Worm (Caenorhabditis elegans) whole organism, late embryonic: Measurements from ENCODE around the gene hpo-26.

Experiments used
- C38D4.7 ChIP-seq: fragments of 200-800 bp; sonication (Bioruptor generic); optimal IDR thresholded peaks from 2 replicates; lab custom pipeline; 2018; ENCODE audit warnings: mild to moderate bottlenecking, missing genetic modification characterization, moderate library complexity, missing compliant biosample characterization
- K02D7.2 ChIP-seq: sonication (generic microtip); optimal IDR thresholded peaks from 2 replicates; lab custom pipeline; 2017; ENCODE audit warnings: mild to moderate bottlenecking, missing genetic modification characterization, missing compliant biosample characterization
- K09A11.1 ChIP-seq: sonication (generic microtip); optimal IDR thresholded peaks from 2 replicates; lab custom pipeline; 2017; ENCODE audit warnings: antibody characterized with exemption, mild to moderate bottlenecking, missing genetic modification characterization, missing compliant biosample characterization; ENCODE audit not compliant: insufficient read depth
- ceh-14 ChIP-seq: sonication (generic microtip); optimal IDR thresholded peaks from 2 replicates; lab custom pipeline; 2016; ENCODE audit warnings: missing genotype, missing genetic modification characterization, missing compliant biosample characterization
- ceh-18 ChIP-seq: sonication (generic microtip); optimal IDR thresholded peaks from 2 replicates; lab custom pipeline; 2016; ENCODE audit warnings: missing genetic modification characterization, missing compliant biosample characterization
- ceh-19 ChIP-seq: fragments of 200-800 bp; sonication (Bioruptor generic); optimal IDR thresholded peaks from 2 replicates; lab custom pipeline; 2018; ENCODE audit warnings: mild to moderate bottlenecking, missing genetic modification characterization, missing compliant biosample characterization
- ceh-31 ChIP-seq: sonication (generic microtip); optimal IDR thresholded peaks from 2 replicates; lab custom pipeline; 2016; ENCODE audit warnings: missing genetic modification characterization, missing compliant biosample characterization
- ceh-48 ChIP-seq: sonication (generic microtip); optimal IDR thresholded peaks from 2 replicates; lab custom pipeline; 2016; ENCODE audit warnings: missing genetic modification characterization, inconsistent platforms, missing compliant biosample characterization
- ceh-6 ChIP-seq: fragments of 200-800 bp; sonication (Bioruptor generic); optimal IDR thresholded peaks from 2 replicates; lab custom pipeline; 2018; ENCODE audit warnings: mild to moderate bottlenecking, missing genetic modification characterization, missing compliant biosample characterization
- ceh-9 ChIP-seq: sonication (generic microtip); optimal IDR thresholded peaks from 2 replicates; lab custom pipeline; 2016; ENCODE audit warnings: mild to moderate bottlenecking, missing genetic modification characterization, inconsistent platforms, missing compliant biosample characterization
- che-1 ChIP-seq: sonication (generic microtip); optimal IDR thresholded peaks from 2 replicates; lab custom pipeline; 2016; ENCODE audit warnings: mild to moderate bottlenecking, missing genetic modification characterization, missing compliant biosample characterization
- dmd-4 ChIP-seq: sonication (generic microtip); optimal IDR thresholded peaks from 2 replicates; lab custom pipeline; 2016; ENCODE audit warnings: borderline replicate concordance, missing genetic modification characterization, missing compliant biosample characterization
- elt-2 ChIP-seq: sonication (generic microtip); optimal IDR thresholded peaks from 2 replicates; lab custom pipeline; 2016; ENCODE audit warnings: missing genetic modification reagents, missing genetic modification characterization, missing compliant biosample characterization
- ets-4 ChIP-seq: sonication (generic microtip); optimal IDR thresholded peaks from 2 replicates; lab custom pipeline; 2016; ENCODE audit warnings: missing genetic modification characterization, missing compliant biosample characterization
- fkh-6 ChIP-seq: sonication (generic microtip); optimal IDR thresholded peaks from 2 replicates; lab custom pipeline; 2016; ENCODE audit warnings: missing genetic modification characterization, missing compliant biosample characterization
- hlh-13 ChIP-seq: fragments of 200-800 bp; sonication (Bioruptor generic); optimal IDR thresholded peaks from 2 replicates; lab custom pipeline; 2018; ENCODE audit warnings: mild to moderate bottlenecking, missing genetic modification characterization, missing compliant biosample characterization
- lim-6 ChIP-seq: sonication (generic microtip); optimal IDR thresholded peaks from 2 replicates; lab custom pipeline; 2016; ENCODE audit warnings: missing genetic modification characterization, missing compliant biosample characterization
- lin-11 ChIP-seq: fragments of 200-800 bp; sonication (Bioruptor generic); optimal IDR thresholded peaks from 2 replicates; lab custom pipeline; 2018; ENCODE audit warnings: mild to moderate bottlenecking, missing genetic modification characterization, missing compliant biosample characterization
- nhr-11 ChIP-seq: fragments of 150-350 bp; optimal IDR thresholded peaks from 2 replicates; lab custom pipeline; 2014; ENCODE audit warnings: missing biosample characterization, missing genetic modification characterization
- nhr-232 ChIP-seq: sonication (generic microtip); optimal IDR thresholded peaks from 2 replicates; lab custom pipeline; 2016; ENCODE audit warnings: missing genetic modification characterization, missing compliant biosample characterization
- pax-1 ChIP-seq: fragments of 150-350 bp; optimal IDR thresholded peaks from 2 replicates; lab custom pipeline; 2014; ENCODE audit warnings: missing biosample characterization, missing genetic modification characterization
- pha-4 ChIP-seq: fragments of 150-350 bp; optimal IDR thresholded peaks from 2 replicates; lab custom pipeline; 2018; ENCODE audit warnings: missing biosample characterization, missing genetic modification reagents, missing genetic modification characterization
- ref-2 ChIP-seq: sonication (generic microtip); optimal IDR thresholded peaks from 2 replicates; lab custom pipeline; 2016; ENCODE audit warnings: missing genetic modification characterization, missing compliant biosample characterization
- syd-9 ChIP-seq: sonication (generic microtip); optimal IDR thresholded peaks from 2 replicates; lab custom pipeline; 2016; ENCODE audit warnings: mild to moderate bottlenecking, missing genetic modification characterization, moderate library complexity, missing compliant biosample characterization
- tbx-2 ChIP-seq: sonication (generic microtip); optimal IDR thresholded peaks from 2 replicates; lab custom pipeline; 2016; ENCODE audit warnings: missing genetic modification characterization, missing compliant biosample characterization
- unc-3 ChIP-seq, 2 experiments: fragments of 200-800 bp in 1 of 2; sonication (Bioruptor generic) in 1 of 2; sonication (generic microtip) in 1 of 2; conservative IDR thresholded peaks in 1 of 2; optimal IDR thresholded peaks in 1 of 2; 2 replicates each; pipeline versions ENCODE4 v1.3.6 to Lab custom; 2016 to 2022; ENCODE audit warnings: missing compliant biosample characterization in 2 of 2, missing genetic modification characterization in 2 of 2, missing genetic modification reagents in 1 of 2
- unc-42 ChIP-seq: sonication (generic microtip); optimal IDR thresholded peaks from 2 replicates; lab custom pipeline; 2016; ENCODE audit warnings: missing genotype, missing genetic modification characterization, missing compliant biosample characterization
- unc-55 ChIP-seq: sonication (generic microtip); optimal IDR thresholded peaks from 2 replicates; lab custom pipeline; 2017; ENCODE audit warnings: missing biosample characterization, missing genetic modification reagents, missing genetic modification characterization
- zip-5 ChIP-seq: sonication (generic microtip); optimal IDR thresholded peaks from 2 replicates; lab custom pipeline; 2016; ENCODE audit warnings: missing genetic modification characterization, missing compliant biosample characterization
- ztf-16 ChIP-seq: sonication (generic microtip); optimal IDR thresholded peaks from 2 replicates; lab custom pipeline; 2017; ENCODE audit warnings: missing genetic modification characterization, missing compliant biosample characterization

The hpo-26 gene

ce11 chrV:6495353-6495752, 37.5 kb downstream of the hpo-26 start:
- TF ChIP-seq C38D4.7 (GFP tag; lab: Kevin White, UChicago): no peak
- TF ChIP-seq ets-4 (tag; lab: Kevin White, UChicago): no peak
- no peak for TF ChIP-seq syd-9 (tag; lab: Kevin White, UChicago)
- TF ChIP-seq ceh-9 (tag; lab: Kevin White, UChicago): no peak
- no peak for TF ChIP-seq ceh-6 (GFP tag; lab: Kevin White, UChicago)
- TF ChIP-seq ceh-18 (tag; lab: Kevin White, UChicago): no peak
- no peak for TF ChIP-seq fkh-6
- no peak for TF ChIP-seq dmd-4 (tag; lab: Kevin White, UChicago)
- no peak for TF ChIP-seq ceh-48 (tag; lab: Kevin White, UChicago)
- no peak for TF ChIP-seq pax-1
- no peak for TF ChIP-seq che-1 (tag; lab: Kevin White, UChicago)
- no peak for TF ChIP-seq zip-5 (tag; lab: Kevin White, UChicago)
- no peak for TF ChIP-seq nhr-232 (tag; lab: Kevin White, UChicago)

ce11 chrV:6493821-6494220, 39.0 kb downstream of the hpo-26 start, which contains the start of gene cpt-6:
TSS of gene cpt-6 (minus strand) at chrV:6493921.
- peak; percentile 42 for TF ChIP-seq nhr-11 (tag; lab: Kevin White, UChicago)
- no peak for TF ChIP-seq pha-4

ce11 chrV:6492497-6492896, 40.4 kb downstream of the hpo-26 start:
- TF ChIP-seq pha-4 (no peak), elt-2 (peak; percentile 95), lin-11 (tag; lab: Kevin White, UChicago) (no peak), hlh-13 (GFP tag; lab: Kevin White, UChicago) (no peak)

ce11 chrV:6488849-6489248, 44.0 kb downstream of the hpo-26 start, which contains the start of gene lec-10:
TSS of gene lec-10 (minus strand) at chrV:6489120.
- TF ChIP-seq syd-9 (tag; lab: Kevin White, UChicago) (no peak), K09A11.1 (tag; lab: Kevin White, UChicago) (no peak), ets-4 (tag; lab: Kevin White, UChicago) (no peak), zip-5 (tag; lab: Kevin White, UChicago) (no peak), elt-2 (peak; percentile 61), lim-6 (no peak)

- TF ChIP-seq zip-5 (tag; lab: Kevin White, UChicago): no peak
- TF ChIP-seq ztf-16: no peak
- TF ChIP-seq ceh-14 (tag; lab: Kevin White, UChicago): no peak
- no peak for TF ChIP-seq ceh-9 (tag; lab: Kevin White, UChicago)
- no peak for TF ChIP-seq ets-4 (tag; lab: Kevin White, UChicago)
- no peak for TF ChIP-seq unc-55 (GFP tag; lab: Kevin White, UChicago)
- no peak for TF ChIP-seq tbx-2 (tag; lab: Kevin White, UChicago)
- no peak for TF ChIP-seq pax-1
Measured at ce11 chrV:6487878-6488277, 45.0 kb downstream of the hpo-26 start.

- TF ChIP-seq ceh-48 (tag; lab: Kevin White, UChicago): no peak
- peak; percentile 62 for TF ChIP-seq ceh-31 (tag; lab: Kevin White, UChicago)
- TF ChIP-seq unc-3 (GFP tag; conservative IDR thresholded peaks at IDR 0.05; lab: Robert Waterston, UW): no peak
- no peak for TF ChIP-seq unc-3 (tag; optimal IDR thresholded peaks at IDR 0.05; lab: Kevin White, UChicago)
- peak; percentile 6 for TF ChIP-seq unc-42 (tag; lab: Kevin White, UChicago)
- no peak for TF ChIP-seq lim-6
- TF ChIP-seq che-1 (tag; lab: Kevin White, UChicago): no peak
- no peak for TF ChIP-seq K02D7.2 (tag; lab: Kevin White, UChicago)
- peak; percentile 14 for TF ChIP-seq ref-2 (tag; lab: Kevin White, UChicago)
- peak; percentile 45 for TF ChIP-seq tbx-2 (tag; lab: Kevin White, UChicago)
- no peak for TF ChIP-seq ceh-19 (GFP tag; lab: Kevin White, UChicago)
- no peak for TF ChIP-seq ceh-18 (tag; lab: Kevin White, UChicago)
Measured at ce11 chrV:6485109-6485508, 47.8 kb downstream of the hpo-26 start.
